Fruit fly (Drosophila melanogaster) Kc167 (cell line): ENCODE data around the gene Nt5b.

Experiments used
- h ChIP-seq: fragments of >200 bp; optimal IDR thresholded peaks from 3 replicates; lab custom pipeline; 2018; ENCODE audit warnings: missing external identifiers
- psq ChIP-seq: fragments of >200 bp; optimal IDR thresholded peaks from 2 replicates; lab custom pipeline; 2017; ENCODE audit warnings: missing external identifiers
- ttk ChIP-seq: sonication (Bioruptor generic); optimal IDR thresholded peaks from 2 replicates; lab custom pipeline; 2017; ENCODE audit warnings: missing external identifiers

DNA sequence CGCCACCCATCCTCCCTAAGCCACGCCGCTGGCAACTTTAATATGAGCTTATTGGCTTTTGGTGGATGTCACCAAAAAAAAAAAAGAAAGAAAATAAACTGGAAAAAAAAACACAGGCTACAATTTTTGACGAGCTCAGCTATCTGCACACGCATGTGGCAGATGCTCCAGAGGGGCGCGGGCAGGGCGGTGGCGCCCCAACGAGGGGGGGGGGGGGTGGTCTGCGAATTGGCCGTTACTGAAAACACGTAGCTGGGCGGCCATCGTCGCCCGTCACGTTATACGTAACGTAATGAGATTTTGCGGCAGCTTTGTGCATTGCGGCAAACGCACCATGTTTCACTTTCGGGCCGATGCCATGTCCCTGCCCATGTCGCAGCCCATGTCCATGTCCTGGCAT is 59.3 kb downstream of the Nt5b start:
- TF ChIP-seq h (lab: Kevin White, UChicago) (no peak), ttk (lab: Kevin White, UChicago) (no peak), psq (lab: Kevin White, UChicago) (no peak)
